Worm (Caenorhabditis elegans) whole organism, mixed stage, embryonic: ENCODE results near the gene srx-50.

ENCODE experiments used
- M03D4.4 ChIP-seq: sonication (generic microtip); optimal IDR thresholded peaks from 2 replicates; lab custom pipeline; 2017; ENCODE audit warnings: mild to moderate bottlenecking, missing genetic modification characterization, missing compliant biosample characterization
- blmp-1 ChIP-seq: fragments of 150-350 bp; optimal IDR thresholded peaks from 2 replicates; lab custom pipeline; 2014; ENCODE audit warnings: missing biosample characterization, missing genetic modification characterization
- ceh-39 ChIP-seq: fragments of 150-350 bp; optimal IDR thresholded peaks from 2 replicates; lab custom pipeline; 2014; ENCODE audit warnings: missing biosample characterization, missing genetic modification characterization
- ceh-83 ChIP-seq: fragments of 200-800 bp; sonication (Bioruptor generic); optimal IDR thresholded peaks from 2 replicates; lab custom pipeline; 2018; ENCODE audit warnings: mild to moderate bottlenecking, missing genetic modification characterization, missing compliant biosample characterization
- ces-1 ChIP-seq: fragments of 150-350 bp; optimal IDR thresholded peaks from 2 replicates; lab custom pipeline; 2014; ENCODE audit warnings: missing biosample characterization, missing genetic modification reagents, missing genetic modification characterization
- cnd-1 ChIP-seq: fragments of 200-800 bp; sonication (Bioruptor generic); optimal IDR thresholded peaks from 2 replicates; lab custom pipeline; 2018; ENCODE audit warnings: mild to moderate bottlenecking, missing genetic modification characterization, missing compliant biosample characterization
- drap-1 ChIP-seq: fragments of 200-800 bp; sonication (Bioruptor generic); optimal IDR thresholded peaks from 3 replicates; lab custom pipeline; 2018; ENCODE audit warnings: mild to moderate bottlenecking, missing genetic modification characterization, missing compliant biosample characterization
- elt-1 ChIP-seq: sonication (generic microtip); optimal IDR thresholded peaks from 2 replicates; lab custom pipeline; 2017; ENCODE audit warnings: missing genetic modification characterization, mild to moderate bottlenecking, missing compliant biosample characterization, antibody characterized with exemption, moderate library complexity, borderline replicate concordance; ENCODE audit not compliant: insufficient read depth
- elt-3 ChIP-seq: fragments of 150-350 bp; optimal IDR thresholded peaks from 2 replicates; lab custom pipeline; 2014; ENCODE audit warnings: missing biosample characterization, missing genetic modification characterization
- flh-1 ChIP-seq: fragments of 200-800 bp; sonication (Bioruptor generic); optimal IDR thresholded peaks from 2 replicates; lab custom pipeline; 2018; ENCODE audit warnings: mild to moderate bottlenecking, missing genetic modification characterization, moderate library complexity, missing compliant biosample characterization
- lin-13 ChIP-seq: fragments of 150-350 bp; optimal IDR thresholded peaks from 2 replicates; lab custom pipeline; 2014; ENCODE audit warnings: missing biosample characterization, missing genetic modification characterization
- lin-32 ChIP-seq: fragments of 200-800 bp; sonication (Bioruptor generic); optimal IDR thresholded peaks from 2 replicates; lab custom pipeline; 2018; ENCODE audit warnings: mild to moderate bottlenecking, missing genetic modification characterization, missing compliant biosample characterization
- lsy-2 ChIP-seq: fragments of 150-350 bp; optimal IDR thresholded peaks from 2 replicates; lab custom pipeline; 2014; ENCODE audit warnings: missing biosample characterization, missing genetic modification characterization
- mab-5 ChIP-seq: fragments of 150-350 bp; optimal IDR thresholded peaks from 2 replicates; lab custom pipeline; 2014; ENCODE audit warnings: missing biosample characterization, missing genetic modification characterization
- mep-1 ChIP-seq: fragments of 150-350 bp; optimal IDR thresholded peaks from 2 replicates; lab custom pipeline; 2017; ENCODE audit warnings: missing biosample characterization, missing genetic modification reagents, missing genetic modification characterization, inconsistent platforms
- mls-2 ChIP-seq: sonication (generic microtip); optimal IDR thresholded peaks from 2 replicates; lab custom pipeline; 2016; ENCODE audit warnings: mild to moderate bottlenecking, missing genetic modification characterization, moderate library complexity, missing compliant biosample characterization
- nhr-12 ChIP-seq: fragments of 150-350 bp; optimal IDR thresholded peaks from 2 replicates; lab custom pipeline; 2014; ENCODE audit warnings: missing biosample characterization, missing genetic modification characterization
- nhr-2 ChIP-seq: fragments of 150-350 bp; optimal IDR thresholded peaks from 2 replicates; lab custom pipeline; 2014; ENCODE audit warnings: missing biosample characterization, missing genetic modification characterization
- nhr-237 ChIP-seq: fragments of 150-350 bp; optimal IDR thresholded peaks from 2 replicates; lab custom pipeline; 2014; ENCODE audit warnings: missing biosample characterization, missing genetic modification characterization
- nhr-28 ChIP-seq: fragments of 150-350 bp; optimal IDR thresholded peaks from 2 replicates; lab custom pipeline; 2014; ENCODE audit warnings: missing biosample characterization, missing genetic modification characterization
- nhr-76 ChIP-seq: sonication (generic microtip); optimal IDR thresholded peaks from 2 replicates; lab custom pipeline; 2017; ENCODE audit warnings: missing biosample characterization, missing genetic modification characterization
- pha-4 ChIP-seq: fragments of 150-350 bp; optimal IDR thresholded peaks from 2 replicates; lab custom pipeline; 2018; ENCODE audit warnings: missing biosample characterization, missing genetic modification reagents, missing genetic modification characterization
- sem-2 ChIP-seq: fragments of 200-800 bp; sonication (Bioruptor generic); optimal IDR thresholded peaks from 2 replicates; lab custom pipeline; 2018; ENCODE audit warnings: mild to moderate bottlenecking, missing genetic modification characterization, missing compliant biosample characterization
- snpc-4 ChIP-seq: fragments of 150-350 bp; optimal IDR thresholded peaks from 2 replicates; lab custom pipeline; 2014; ENCODE audit warnings: missing biosample characterization, missing genetic modification characterization
- sptf-1 ChIP-seq: sonication (generic microtip); optimal IDR thresholded peaks from 2 replicates; lab custom pipeline; 2017; ENCODE audit warnings: mild to moderate bottlenecking, missing genetic modification characterization, moderate library complexity, missing compliant biosample characterization
- tbx-8 ChIP-seq: fragments of 200-800 bp; sonication (Bioruptor generic); optimal IDR thresholded peaks from 2 replicates; lab custom pipeline; 2018; ENCODE audit warnings: mild to moderate bottlenecking, missing genetic modification characterization, moderate library complexity, missing compliant biosample characterization
- unc-120 ChIP-seq: sonication (generic microtip); optimal IDR thresholded peaks from 2 replicates; lab custom pipeline; 2017; ENCODE audit warnings: missing genetic modification characterization, missing compliant biosample characterization; ENCODE audit not compliant: poor library complexity, severe bottlenecking
- unc-39 ChIP-seq: fragments of 150-350 bp; optimal IDR thresholded peaks from 2 replicates; lab custom pipeline; 2014; ENCODE audit warnings: missing biosample characterization, missing genetic modification characterization
- unc-62 ChIP-seq: fragments of 150-350 bp; optimal IDR thresholded peaks from 2 replicates; lab custom pipeline; 2014; ENCODE audit warnings: missing biosample characterization, missing genetic modification reagents, missing genetic modification characterization
- zip-8 ChIP-seq: fragments of 150-350 bp; optimal IDR thresholded peaks from 2 replicates; lab custom pipeline; 2014; ENCODE audit warnings: missing biosample characterization, missing genetic modification characterization
- ztf-11 ChIP-seq: fragments of 150-350 bp; optimal IDR thresholded peaks from 2 replicates; lab custom pipeline; 2014; ENCODE audit warnings: missing biosample characterization, missing genetic modification characterization

Gene srx-50

ce11 chrIV:7075063-7075462 is 17.3 kb downstream of the srx-50 start, which contains the start of gene srg-50:
Gene srg-50, minus strand, starts transcription at chrIV:7075163.
- TF ChIP-seq elt-3 (tag; lab: Kevin White, UChicago), result no peak
- no peak for TF ChIP-seq unc-62 (GFP tag; lab: Kevin White, UChicago)
- TF ChIP-seq mab-5 (tag; lab: Kevin White, UChicago), result no peak
- no peak for TF ChIP-seq unc-120 (tag; lab: Kevin White, UChicago)
- no peak for TF ChIP-seq nhr-237 (tag; lab: Kevin White, UChicago)
- no peak for TF ChIP-seq sptf-1 (tag; lab: Kevin White, UChicago)
- no peak for TF ChIP-seq mls-2 (tag; lab: Kevin White, UChicago)
- TF ChIP-seq ceh-39, result no peak
- no peak for TF ChIP-seq pha-4
- TF ChIP-seq lsy-2 (tag; lab: Kevin White, UChicago), result no peak
- no peak for TF ChIP-seq zip-8

ce11 chrIV:7081214-7081613 is 23.4 kb downstream of the srx-50 start, which contains the start of gene Y43B11AR.1:
Gene Y43B11AR.1, plus strand, starts transcription at chrIV:7081514.
- TF ChIP-seq blmp-1 (tag; lab: Kevin White, UChicago) (no peak), mls-2 (tag; lab: Kevin White, UChicago) (no peak), nhr-28 (tag; lab: Kevin White, UChicago) (no peak), lin-13 (tag; lab: Kevin White, UChicago) (no peak), cnd-1 (tag; lab: Kevin White, UChicago) (no peak), nhr-12 (tag; lab: Kevin White, UChicago) (no peak), elt-3 (tag; lab: Kevin White, UChicago) (no peak), unc-120 (tag; lab: Kevin White, UChicago) (no peak), ceh-83 (GFP tag; lab: Kevin White, UChicago) (no peak), M03D4.4 (tag; lab: Kevin White, UChicago) (no peak)

ce11 chrIV:7083382-7083784 is 25.6 kb downstream of the srx-50 start, which contains the start of gene Y43B11AR.3:
Gene Y43B11AR.3, minus strand, starts transcription at chrIV:7083716.
- TF ChIP-seq unc-120 (tag; lab: Kevin White, UChicago) (no peak), unc-39 (no peak), lsy-2 (tag; lab: Kevin White, UChicago) (no peak), elt-3 (tag; lab: Kevin White, UChicago) (no peak), ces-1 (no peak), snpc-4 (tag; lab: Kevin White, UChicago) (no peak), mep-1 (no peak), nhr-28 (tag; lab: Kevin White, UChicago) (no peak), sem-2 (GFP tag; lab: Kevin White, UChicago) (no peak), unc-62 (GFP tag; lab: Kevin White, UChicago) (no peak), tbx-8 (GFP tag; lab: Kevin White, UChicago) (no peak), ceh-39 (no peak), blmp-1 (tag; lab: Kevin White, UChicago) (no peak), drap-1 (GFP tag; lab: Kevin White, UChicago) (no peak), nhr-2 (tag; lab: Kevin White, UChicago) (no peak), ceh-83 (GFP tag; lab: Kevin White, UChicago) (no peak), cnd-1 (tag; lab: Kevin White, UChicago) (no peak), nhr-237 (tag; lab: Kevin White, UChicago) (no peak), nhr-76 (tag; lab: Kevin White, UChicago) (no peak), ztf-11 (tag; lab: Kevin White, UChicago) (no peak)
- TF ChIP-seq, all 35 proteins: peak for 0

ce11 chrIV:7083976-7084375 is 26.2 kb downstream of the srx-50 start:
- TF ChIP-seq cnd-1 (tag; lab: Kevin White, UChicago), result no peak
- TF ChIP-seq sptf-1 (tag; lab: Kevin White, UChicago), result no peak
- TF ChIP-seq blmp-1 (tag; lab: Kevin White, UChicago), result no peak
- no peak for TF ChIP-seq nhr-2 (tag; lab: Kevin White, UChicago)
- TF ChIP-seq lsy-2 (tag; lab: Kevin White, UChicago), result no peak
- no peak for TF ChIP-seq snpc-4 (tag; lab: Kevin White, UChicago)
- TF ChIP-seq M03D4.4 (tag; lab: Kevin White, UChicago), result no peak
- TF ChIP-seq ztf-11 (tag; lab: Kevin White, UChicago), result no peak
- TF ChIP-seq elt-3 (tag; lab: Kevin White, UChicago), result no peak
- no peak for TF ChIP-seq drap-1 (GFP tag; lab: Kevin White, UChicago)
- TF ChIP-seq lin-32 (GFP tag; lab: Kevin White, UChicago), result no peak
- no peak for TF ChIP-seq zip-8
- no peak for TF ChIP-seq nhr-12 (tag; lab: Kevin White, UChicago)
- no peak for TF ChIP-seq unc-39
- no peak for TF ChIP-seq flh-1 (GFP tag; lab: Kevin White, UChicago)
- no peak for TF ChIP-seq ceh-39
- TF ChIP-seq elt-1 (tag; lab: Kevin White, UChicago), result no peak
- no peak for TF ChIP-seq sem-2 (GFP tag; lab: Kevin White, UChicago)
- TF ChIP-seq unc-120 (tag; lab: Kevin White, UChicago), result no peak
